Fruit fly (Drosophila melanogaster) whole organism: ENCODE results near the gene Sox21a.

Experiments
- CG8478 ChIP-seq: fragments of >200 bp; optimal IDR thresholded peaks from 2 replicates; lab custom pipeline; 2018; ENCODE audit warnings: inconsistent platforms
- Dll ChIP-seq: fragments of >200 bp; optimal IDR thresholded peaks from 2 replicates; lab custom pipeline; 2017
- EcR ChIP-seq, 2 experiments: fragments of >200 bp; optimal IDR thresholded peaks; 2 replicates each; lab custom pipeline; 2017; ENCODE audit warnings: missing biosample characterization in 2 of 2, missing genetic modification characterization in 2 of 2, missing genetic modification reagents in 2 of 2
- pan ChIP-seq: fragments of >200 bp; optimal IDR thresholded peaks from 2 replicates; lab custom pipeline; 2017
- psq ChIP-seq: fragments of >200 bp; optimal IDR thresholded peaks from 2 replicates; lab custom pipeline; 2017
- usp ChIP-seq: fragments of >200 bp; optimal IDR thresholded peaks from 2 replicates; lab custom pipeline; 2017; ENCODE audit warnings: missing biosample characterization, missing genetic modification characterization, mixed read lengths

DNA sequence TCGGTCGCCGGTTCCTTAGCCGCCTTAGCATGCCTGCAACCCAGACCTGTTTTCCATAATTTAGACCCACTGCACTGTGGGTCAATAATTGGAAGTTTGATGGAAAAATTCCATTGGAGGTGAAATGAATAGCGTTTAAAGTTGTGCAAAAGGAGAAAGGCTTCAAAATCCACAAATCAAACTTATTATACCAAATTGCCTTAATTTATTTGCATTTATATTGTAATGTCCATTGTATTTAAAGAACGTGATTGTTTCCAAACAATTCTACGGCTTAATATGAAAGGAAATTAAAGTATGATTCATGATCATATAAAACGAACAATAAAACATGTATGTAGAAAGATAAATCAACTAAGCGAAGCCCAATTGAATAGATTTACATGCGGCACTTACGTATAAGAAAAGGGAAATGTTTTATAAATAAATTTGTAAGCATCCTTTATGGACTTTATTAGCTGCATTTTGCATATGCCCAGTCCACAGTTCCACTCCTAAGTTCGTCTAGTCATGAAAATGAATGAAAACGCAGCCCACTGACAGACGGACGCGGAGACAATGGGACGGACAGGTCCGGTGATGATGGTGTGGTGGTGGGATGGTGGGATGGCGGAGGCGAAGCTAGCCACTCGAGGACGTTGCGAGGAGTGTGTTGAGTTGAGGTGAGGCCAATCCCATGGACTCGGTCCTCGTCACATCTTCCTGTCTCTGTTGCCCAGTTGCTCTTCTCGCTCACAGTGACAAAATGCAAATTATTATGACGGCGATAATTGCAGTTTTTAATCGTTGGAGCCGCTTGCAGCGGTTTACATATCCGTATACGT, 44.5 kb downstream of the Sox21a start:
- no peak for TF ChIP-seq pan (lab: Kevin White, UChicago)
- TF ChIP-seq psq = no peak
- no peak for TF ChIP-seq CG8478 (lab: Kevin White, UChicago)
- TF ChIP-seq EcR (GFP tag; optimal IDR thresholded peaks at IDR 0.05; lab: Kevin White, UChicago) = no peak
- TF ChIP-seq usp = no peak
- TF ChIP-seq Dll (lab: Kevin White, UChicago) = no peak
